Worm (Caenorhabditis elegans) whole organism, late embryonic: ENCODE measurements around the gene thoc-2.

Experiments
- C08G9.2 ChIP-seq: sonication (generic microtip); optimal IDR thresholded peaks from 2 replicates; lab custom pipeline; 2016; ENCODE audit warnings: mild to moderate bottlenecking, missing genetic modification characterization, moderate library complexity, missing compliant biosample characterization
- F13H6.1 ChIP-seq: sonication (generic microtip); optimal IDR thresholded peaks from 2 replicates; lab custom pipeline; 2016; ENCODE audit warnings: missing genetic modification characterization, missing compliant biosample characterization
- Y22D7AL.16 ChIP-seq: sonication (generic microtip); optimal IDR thresholded peaks from 2 replicates; lab custom pipeline; 2016; ENCODE audit warnings: missing genetic modification characterization, missing compliant biosample characterization
- ahr-1 ChIP-seq: sonication (generic microtip); optimal IDR thresholded peaks from 2 replicates; lab custom pipeline; 2016; ENCODE audit warnings: missing genetic modification characterization, missing compliant biosample characterization
- ceh-14 ChIP-seq: sonication (generic microtip); optimal IDR thresholded peaks from 2 replicates; lab custom pipeline; 2016; ENCODE audit warnings: missing genotype, missing genetic modification characterization, missing compliant biosample characterization
- ceh-18 ChIP-seq: sonication (generic microtip); optimal IDR thresholded peaks from 2 replicates; lab custom pipeline; 2016; ENCODE audit warnings: missing genetic modification characterization, missing compliant biosample characterization
- ceh-19 ChIP-seq: fragments of 200-800 bp; sonication (Bioruptor generic); optimal IDR thresholded peaks from 2 replicates; lab custom pipeline; 2018; ENCODE audit warnings: mild to moderate bottlenecking, missing genetic modification characterization, missing compliant biosample characterization
- ceh-31 ChIP-seq: sonication (generic microtip); optimal IDR thresholded peaks from 2 replicates; lab custom pipeline; 2016; ENCODE audit warnings: missing genetic modification characterization, missing compliant biosample characterization
- ceh-34 ChIP-seq: sonication (generic microtip); optimal IDR thresholded peaks from 2 replicates; lab custom pipeline; 2016; ENCODE audit warnings: mild to moderate bottlenecking, missing genetic modification characterization, missing compliant biosample characterization
- ceh-45 ChIP-seq: fragments of 200-800 bp; sonication (Bioruptor generic); IDR thresholded peaks from 2 replicates; pipeline ENCODE4 v1.3.6; 2022; ENCODE audit warnings: missing genetic modification reagents, missing genetic modification characterization, missing compliant biosample characterization
- ceh-48 ChIP-seq: sonication (generic microtip); optimal IDR thresholded peaks from 2 replicates; lab custom pipeline; 2016; ENCODE audit warnings: missing genetic modification characterization, inconsistent platforms, missing compliant biosample characterization
- ceh-6 ChIP-seq: fragments of 200-800 bp; sonication (Bioruptor generic); optimal IDR thresholded peaks from 2 replicates; lab custom pipeline; 2018; ENCODE audit warnings: mild to moderate bottlenecking, missing genetic modification characterization, missing compliant biosample characterization
- ceh-9 ChIP-seq: sonication (generic microtip); optimal IDR thresholded peaks from 2 replicates; lab custom pipeline; 2016; ENCODE audit warnings: mild to moderate bottlenecking, missing genetic modification characterization, inconsistent platforms, missing compliant biosample characterization
- che-1 ChIP-seq: sonication (generic microtip); optimal IDR thresholded peaks from 2 replicates; lab custom pipeline; 2016; ENCODE audit warnings: mild to moderate bottlenecking, missing genetic modification characterization, missing compliant biosample characterization
- dmd-4 ChIP-seq: sonication (generic microtip); optimal IDR thresholded peaks from 2 replicates; lab custom pipeline; 2016; ENCODE audit warnings: borderline replicate concordance, missing genetic modification characterization, missing compliant biosample characterization
- elt-2 ChIP-seq: sonication (generic microtip); optimal IDR thresholded peaks from 2 replicates; lab custom pipeline; 2016; ENCODE audit warnings: missing genetic modification reagents, missing genetic modification characterization, missing compliant biosample characterization
- elt-4 ChIP-seq: sonication (generic microtip); optimal IDR thresholded peaks from 2 replicates; lab custom pipeline; 2016; ENCODE audit warnings: missing genetic modification characterization, missing compliant biosample characterization
- ets-4 ChIP-seq: sonication (generic microtip); optimal IDR thresholded peaks from 2 replicates; lab custom pipeline; 2016; ENCODE audit warnings: missing genetic modification characterization, missing compliant biosample characterization
- hlh-15 ChIP-seq: sonication (generic microtip); optimal IDR thresholded peaks from 2 replicates; lab custom pipeline; 2016; ENCODE audit warnings: missing genetic modification characterization, missing compliant biosample characterization
- hlh-30 ChIP-seq: sonication (generic microtip); optimal IDR thresholded peaks from 2 replicates; lab custom pipeline; 2017; ENCODE audit warnings: antibody characterized with exemption, missing genetic modification characterization, missing compliant biosample characterization; ENCODE audit not compliant: insufficient read depth
- hlh-8 ChIP-seq: sonication (generic microtip); optimal IDR thresholded peaks from 2 replicates; lab custom pipeline; 2016; ENCODE audit warnings: missing genotype, missing genetic modification characterization, missing compliant biosample characterization
- lim-6 ChIP-seq: sonication (generic microtip); optimal IDR thresholded peaks from 2 replicates; lab custom pipeline; 2016; ENCODE audit warnings: missing genetic modification characterization, missing compliant biosample characterization
- nfya-1 ChIP-seq: sonication (generic microtip); optimal IDR thresholded peaks from 2 replicates; lab custom pipeline; 2017; ENCODE audit warnings: missing genetic modification characterization, mild to moderate bottlenecking, missing compliant biosample characterization, antibody characterized with exemption, moderate library complexity
- nhr-11 ChIP-seq: fragments of 150-350 bp; optimal IDR thresholded peaks from 2 replicates; lab custom pipeline; 2014; ENCODE audit warnings: missing biosample characterization, missing genetic modification characterization
- nhr-232 ChIP-seq: sonication (generic microtip); optimal IDR thresholded peaks from 2 replicates; lab custom pipeline; 2016; ENCODE audit warnings: missing genetic modification characterization, missing compliant biosample characterization
- npax-4 ChIP-seq: sonication (generic microtip); optimal IDR thresholded peaks from 2 replicates; lab custom pipeline; 2016; ENCODE audit warnings: missing genetic modification characterization, missing compliant biosample characterization
- odd-2 ChIP-seq: sonication (generic microtip); optimal IDR thresholded peaks from 2 replicates; lab custom pipeline; 2017; ENCODE audit warnings: antibody characterized with exemption, mild to moderate bottlenecking, missing genetic modification characterization, missing compliant biosample characterization
- pag-3 ChIP-seq: sonication (generic microtip); optimal IDR thresholded peaks from 2 replicates; lab custom pipeline; 2016; ENCODE audit warnings: missing compliant biosample characterization, missing genetic modification characterization, borderline replicate concordance
- pax-1 ChIP-seq: fragments of 150-350 bp; optimal IDR thresholded peaks from 2 replicates; lab custom pipeline; 2014; ENCODE audit warnings: missing biosample characterization, missing genetic modification characterization
- pha-4 ChIP-seq: fragments of 150-350 bp; optimal IDR thresholded peaks from 2 replicates; lab custom pipeline; 2018; ENCODE audit warnings: missing biosample characterization, missing genetic modification reagents, missing genetic modification characterization
- pros-1 ChIP-seq: fragments of 150-350 bp; optimal IDR thresholded peaks from 2 replicates; lab custom pipeline; 2014; ENCODE audit warnings: missing biosample characterization, missing genetic modification reagents, missing genetic modification characterization
- ref-2 ChIP-seq: sonication (generic microtip); optimal IDR thresholded peaks from 2 replicates; lab custom pipeline; 2016; ENCODE audit warnings: missing genetic modification characterization, missing compliant biosample characterization
- rnt-1 ChIP-seq: sonication (generic microtip); optimal IDR thresholded peaks from 2 replicates; lab custom pipeline; 2016; ENCODE audit warnings: missing genetic modification characterization, missing compliant biosample characterization
- sox-2 ChIP-seq: fragments of 200-800 bp; sonication (Bioruptor generic); IDR thresholded peaks from 2 replicates; pipeline ENCODE4 v1.3.6; 2022; ENCODE audit warnings: missing genetic modification reagents, missing genetic modification characterization, missing compliant biosample characterization
- sox-4 ChIP-seq: sonication (generic microtip); optimal IDR thresholded peaks from 2 replicates; lab custom pipeline; 2017; ENCODE audit warnings: mild to moderate bottlenecking, missing genetic modification characterization, inconsistent platforms, missing compliant biosample characterization
- syd-9 ChIP-seq: sonication (generic microtip); optimal IDR thresholded peaks from 2 replicates; lab custom pipeline; 2016; ENCODE audit warnings: mild to moderate bottlenecking, missing genetic modification characterization, moderate library complexity, missing compliant biosample characterization
- tbx-2 ChIP-seq: sonication (generic microtip); optimal IDR thresholded peaks from 2 replicates; lab custom pipeline; 2016; ENCODE audit warnings: missing genetic modification characterization, missing compliant biosample characterization
- unc-3 ChIP-seq, 2 experiments: fragments of 200-800 bp in 1 of 2; sonication (Bioruptor generic) in 1 of 2; sonication (generic microtip) in 1 of 2; conservative IDR thresholded peaks in 1 of 2; optimal IDR thresholded peaks in 1 of 2; 2 replicates each; pipeline versions ENCODE4 v1.3.6 to Lab custom; 2016 to 2022; ENCODE audit warnings: missing compliant biosample characterization in 2 of 2, missing genetic modification characterization in 2 of 2, missing genetic modification reagents in 1 of 2
- unc-55 ChIP-seq: sonication (generic microtip); optimal IDR thresholded peaks from 2 replicates; lab custom pipeline; 2017; ENCODE audit warnings: missing biosample characterization, missing genetic modification reagents, missing genetic modification characterization
- unc-86 ChIP-seq: sonication (generic microtip); optimal IDR thresholded peaks from 2 replicates; lab custom pipeline; 2016; ENCODE audit warnings: missing genetic modification characterization, missing compliant biosample characterization

The thoc-2 gene

ce11 chrIII:6419409-6419944, 51.6 kb downstream of the thoc-2 start, which contains the start of gene atgl-1:
TSS of gene atgl-1 (minus strand) at chrIII:6419459.
- TF ChIP-seq F13H6.1 (tag; lab: Kevin White, UChicago) = no peak
- TF ChIP-seq unc-86 = no peak
- TF ChIP-seq ceh-48 (tag; lab: Kevin White, UChicago) = no peak
- no peak for TF ChIP-seq ahr-1 (tag; lab: Kevin White, UChicago)
- TF ChIP-seq syd-9 = no peak
- TF ChIP-seq odd-2 (tag; lab: Kevin White, UChicago) = no peak
- TF ChIP-seq che-1 (tag; lab: Kevin White, UChicago) = no peak
- TF ChIP-seq elt-4 (tag; lab: Kevin White, UChicago) = no peak
- TF ChIP-seq nhr-11 (tag; lab: Kevin White, UChicago) = no peak
- TF ChIP-seq lim-6 = no peak
- TF ChIP-seq npax-4 (tag; lab: Kevin White, UChicago) = no peak
- no peak for TF ChIP-seq hlh-30

ce11 chrIII:6420201-6420600, 52.4 kb downstream of the thoc-2 start:
- TF ChIP-seq sox-4 (tag; lab: Kevin White, UChicago) (no peak), unc-3 (GFP tag; conservative IDR thresholded peaks at IDR 0.05; lab: Robert Waterston, UW) (no peak), unc-3 (tag; optimal IDR thresholded peaks at IDR 0.05; lab: Kevin White, UChicago) (no peak), pax-1 (tag; lab: Kevin White, UChicago) (no peak), hlh-8 (tag; lab: Kevin White, UChicago) (no peak), unc-86 (no peak), hlh-15 (tag; lab: Kevin White, UChicago) (no peak), elt-2 (tag; lab: Kevin White, UChicago) (no peak), sox-2 (GFP tag; lab: Robert Waterston, UW) (no peak), ceh-48 (tag; lab: Kevin White, UChicago) (no peak), nhr-232 (no peak), pag-3 (no peak), ceh-9 (tag; lab: Kevin White, UChicago) (no peak)

- TF ChIP-seq Y22D7AL.16 (no peak), tbx-2 (tag; lab: Kevin White, UChicago) (peak; percentile 57), ref-2 (tag; lab: Kevin White, UChicago) (peak; percentile 17), ceh-19 (GFP tag; lab: Kevin White, UChicago) (no peak), hlh-30 (peak; percentile 96), pha-4 (no peak), sox-4 (tag; lab: Kevin White, UChicago) (no peak), ahr-1 (tag; lab: Kevin White, UChicago) (no peak), ceh-34 (peak; percentile 27), C08G9.2 (no peak), rnt-1 (tag; lab: Kevin White, UChicago) (peak; percentile 53), unc-55 (GFP tag; lab: Kevin White, UChicago) (peak; percentile 88), ceh-31 (peak; percentile 65), dmd-4 (no peak), ceh-45 (GFP tag; lab: Robert Waterston, UW) (no peak), pros-1 (tag; lab: Kevin White, UChicago) (peak; percentile 54), ceh-6 (GFP tag; lab: Kevin White, UChicago) (no peak), elt-2 (tag; lab: Kevin White, UChicago) (peak; percentile 39), ceh-18 (peak; percentile 46), ets-4 (tag; lab: Kevin White, UChicago) (peak; percentile 47), nfya-1 (tag; lab: Kevin White, UChicago) (peak; percentile 62), ceh-14 (tag; lab: Kevin White, UChicago) (peak; percentile 9)
These were observed 53.2 kb downstream of the thoc-2 start for ce11 chrIII:6420995-6421404.
